Fruit fly (Drosophila melanogaster): Measurements from ENCODE around the gene Gyc76C.

The Gyc76C gene

dm6 chr3L:19791688-19792073, 1.7 kb downstream of the Gyc76C start (continued):
- peak; percentile 2 for TF ChIP-seq her (GFP tag; optimal IDR thresholded peaks at IDR 0.05)
- peak; percentile 17 for TF ChIP-seq CG7987 (GFP tag; optimal IDR thresholded peaks at IDR 0.05)
- TF ChIP-seq BtbVII (GFP tag; optimal IDR thresholded peaks at IDR 0.05) = peak; percentile 35
- no peak for TF ChIP-seq TFAM (GFP tag; optimal IDR thresholded peaks at IDR 0.05)
- TF ChIP-seq cas (GFP tag; IDR thresholded peaks at IDR 0.05) = no peak
- peak in 1 of 2 experiments; percentile 27 for TF ChIP-seq Eip74EF (GFP tag; optimal IDR thresholded peaks at IDR 0.05)
- TF ChIP-seq CG8924 (tag; optimal IDR thresholded peaks at IDR 0.05) = peak; percentile 12
- peak; percentile 13 for TF ChIP-seq schlank (tag; optimal IDR thresholded peaks at IDR 0.05)
- TF ChIP-seq kni (GFP tag; optimal IDR thresholded peaks at IDR 0.05) = peak; percentile 89
- peak; percentile 53 for TF ChIP-seq caup (GFP tag; optimal IDR thresholded peaks at IDR 0.05; ENCODE audit: severe bottlenecking)
- peak; percentile 30; the same call in 1 of the 2 replicates for TF ChIP-seq peb (GFP tag; IDR thresholded peaks at IDR 0.05)
- TF ChIP-seq Sox102F (GFP tag; optimal IDR thresholded peaks at IDR 0.05) = no peak
- peak; percentile 18 for TF ChIP-seq nau (GFP tag; optimal IDR thresholded peaks at IDR 0.05)
- peak; percentile 95 for TF ChIP-seq GATAe (GFP tag; conservative IDR thresholded peaks at IDR 0.05)
- peak; percentile 15; the same call in 1 of the 3 replicates for TF ChIP-seq zfh1 (GFP tag; IDR thresholded peaks at IDR 0.05)
- TF ChIP-seq otp (GFP tag; IDR thresholded peaks at IDR 0.05) = peak; percentile 73

- peak; percentile 32 for TF ChIP-seq CG10274 (GFP tag; optimal IDR thresholded peaks at IDR 0.05)
- TF ChIP-seq CG8944 (GFP tag; optimal IDR thresholded peaks at IDR 0.05) = peak; percentile 67
- TF ChIP-seq nerfin-2 (GFP tag; IDR thresholded peaks at IDR 0.05; ENCODE audit: partially characterized antibody) = no peak
- peak; percentile 68 for TF ChIP-seq CG8924 (tag; optimal IDR thresholded peaks at IDR 0.05)
- TF ChIP-seq Fer3 (tag; optimal IDR thresholded peaks at IDR 0.05) = peak; percentile 44
- TF ChIP-seq CG13624 (GFP tag; optimal IDR thresholded peaks at IDR 0.05) = peak; percentile 64
- peak; percentile 4 for TF ChIP-seq Mes4 (GFP tag; optimal IDR thresholded peaks at IDR 0.05)
- TF ChIP-seq fd64A (GFP tag; optimal IDR thresholded peaks at IDR 0.05) = peak; percentile 55
- TF ChIP-seq Optix (GFP tag; IDR thresholded peaks at IDR 0.05) = no peak
- no peak for TF ChIP-seq Dref (GFP tag; IDR thresholded peaks at IDR 0.05)
- TF ChIP-seq CG7556 (GFP tag; optimal IDR thresholded peaks at IDR 0.05) = peak; percentile 77
- peak; percentile 90 for TF ChIP-seq sens (GFP tag)
- TF ChIP-seq CG7357 (GFP tag; IDR thresholded peaks at IDR 0.05) = peak; percentile 51; the same call in 2 of the 3 replicates
- no peak for TF ChIP-seq CG2202 (tag; optimal IDR thresholded peaks at IDR 0.05)
- TF ChIP-seq gem (tag; optimal IDR thresholded peaks at IDR 0.05) = peak; percentile 79
- no peak for TF ChIP-seq Elba2 (GFP tag; optimal IDR thresholded peaks at IDR 0.05)
- no peak for TF ChIP-seq CG9797 (GFP tag; optimal IDR thresholded peaks at IDR 0.05)
- TF ChIP-seq CG1233 (GFP tag; optimal IDR thresholded peaks at IDR 0.05) = peak; percentile 22
- TF ChIP-seq CG12104 (GFP tag; optimal IDR thresholded peaks at IDR 0.05) = peak; percentile 48
- TF ChIP-seq her (GFP tag; optimal IDR thresholded peaks at IDR 0.05) = no peak
- no peak for TF ChIP-seq hth (optimal IDR thresholded peaks at IDR 0.05)
- peak; percentile 10; the same call in 1 of the 2 replicates for TF ChIP-seq al (GFP tag; IDR thresholded peaks at IDR 0.05)
- peak; percentile 56 for TF ChIP-seq Rfx (GFP tag; IDR thresholded peaks at IDR 0.05)
- no peak for TF ChIP-seq stwl (tag; optimal IDR thresholded peaks at IDR 0.05)
- TF ChIP-seq row (GFP tag; IDR thresholded peaks at IDR 0.05) = peak; percentile 95
- TF ChIP-seq Sry-β (GFP tag; optimal IDR thresholded peaks at IDR 0.05) = peak; percentile 99
- no peak for TF ChIP-seq CG11398 (GFP tag; optimal IDR thresholded peaks at IDR 0.05)
- no peak for TF ChIP-seq dati (GFP tag; IDR thresholded peaks at IDR 0.05)
- TF ChIP-seq eyg (GFP tag; optimal IDR thresholded peaks at IDR 0.05) = no peak
- TF ChIP-seq CG31224 (GFP tag; IDR thresholded peaks at IDR 0.05) = peak; percentile 59; the same call in 1 of the 2 replicates
- no peak for TF ChIP-seq CG5953 (GFP tag; IDR thresholded peaks at IDR 0.05)
- TF ChIP-seq Dll (GFP tag; IDR thresholded peaks at IDR 0.05; ENCODE audit: partially characterized antibody) = no peak
- TF ChIP-seq CoRest (tag; optimal IDR thresholded peaks at IDR 0.05) = peak; percentile 83
- 0 out of 2 replicates have a peak, but pooled peaks have one; percentile 3 for TF ChIP-seq Rx (GFP tag; IDR thresholded peaks at IDR 0.05)
- no peak for TF ChIP-seq CG11093 (GFP tag; IDR thresholded peaks at IDR 0.05)
Measured at dm6 chr3L:19790929-19791687, 2.3 kb downstream of the Gyc76C start.
